Worm (Caenorhabditis elegans) whole organism, L3 larva: Measurements from ENCODE around the gene F08D12.4.

ENCODE experiments used
- ama-1 ChIP-seq: fragments of 150-350 bp; optimal IDR thresholded peaks from 2 replicates; lab custom pipeline; 2018
- nhr-11 ChIP-seq: fragments of 150-350 bp; optimal IDR thresholded peaks from 2 replicates; lab custom pipeline; 2014; ENCODE audit warnings: missing biosample characterization, missing genetic modification characterization

ce11 chrII:2752999-2753398, 24.9 kb upstream of the F08D12.4 start, which contains the start of gene F29A7.3:
- TF ChIP-seq nhr-11 (tag; lab: Kevin White, UChicago): no peak
- no peak for TF ChIP-seq ama-1 (lab: Kevin White, UChicago)
